Worm (Caenorhabditis elegans) whole organism, L1 larva: ENCODE measurements around the gene C25H3.3.

ENCODE experiments used
- C16A3.4 ChIP-seq: fragments of 150-350 bp; optimal IDR thresholded peaks from 2 replicates; lab custom pipeline; 2014; ENCODE audit warnings: missing biosample characterization, missing genetic modification characterization
- aha-1 ChIP-seq: fragments of 150-350 bp; optimal IDR thresholded peaks from 2 replicates; lab custom pipeline; 2014; ENCODE audit warnings: missing biosample characterization, missing genetic modification characterization
- aly-2 ChIP-seq: fragments of 150-350 bp; optimal IDR thresholded peaks from 2 replicates; lab custom pipeline; 2014; ENCODE audit warnings: missing biosample characterization, missing genetic modification characterization
- blmp-1 ChIP-seq: fragments of 150-350 bp; optimal IDR thresholded peaks from 2 replicates; lab custom pipeline; 2014; ENCODE audit warnings: missing biosample characterization, missing genetic modification characterization
- ceh-63 ChIP-seq: fragments of 200-800 bp; sonication (Bioruptor generic); optimal IDR thresholded peaks from 2 replicates; lab custom pipeline; 2018; ENCODE audit warnings: mild to moderate bottlenecking, missing genetic modification characterization, missing compliant biosample characterization
- ceh-88 ChIP-seq: fragments of 200-800 bp; sonication (Bioruptor generic); IDR thresholded peaks from 2 replicates; pipeline ENCODE4 v1.3.6; 2022; ENCODE audit warnings: missing genetic modification characterization, missing compliant biosample characterization
- ceh-90 ChIP-seq: sonication (generic microtip); optimal IDR thresholded peaks from 2 replicates; lab custom pipeline; 2016; ENCODE audit warnings: missing genetic modification characterization, missing compliant biosample characterization
- egl-13 ChIP-seq: sonication (generic microtip); optimal IDR thresholded peaks from 2 replicates; lab custom pipeline; 2016; ENCODE audit warnings: missing genotype, missing genetic modification reagents, missing genetic modification characterization, missing compliant biosample characterization
- egl-27 ChIP-seq, 2 experiments: fragments of 150-350 bp in 1 of 2; sonication (generic microtip); optimal IDR thresholded peaks; 3 replicates each; lab custom pipeline; 2017 to 2018; ENCODE audit warnings: missing biosample characterization in 2 of 2, missing genetic modification characterization in 2 of 2, missing genetic modification reagents in 2 of 2
- elt-2 ChIP-seq: sonication (generic microtip); optimal IDR thresholded peaks from 2 replicates; lab custom pipeline; 2016; ENCODE audit warnings: missing genetic modification characterization, mild to moderate bottlenecking, inconsistent platforms, missing compliant biosample characterization, missing genetic modification reagents
- ets-5 ChIP-seq: fragments of 200-800 bp; sonication (Bioruptor generic); IDR thresholded peaks from 2 replicates; pipeline ENCODE4 v1.3.6; 2022; ENCODE audit warnings: missing genetic modification characterization, missing compliant biosample characterization
- fkh-4 ChIP-seq: sonication (generic microtip); optimal IDR thresholded peaks from 2 replicates; lab custom pipeline; 2016; ENCODE audit warnings: missing compliant biosample characterization, missing genetic modification characterization, borderline replicate concordance
- fkh-8 ChIP-seq: sonication (generic microtip); optimal IDR thresholded peaks from 2 replicates; lab custom pipeline; 2016; ENCODE audit warnings: mild to moderate bottlenecking, missing genetic modification characterization, missing compliant biosample characterization
- fos-1 ChIP-seq: fragments of 150-350 bp; optimal IDR thresholded peaks from 2 replicates; lab custom pipeline; 2014; ENCODE audit warnings: missing biosample characterization, missing genetic modification characterization
- hlh-4 ChIP-seq: sonication (generic microtip); optimal IDR thresholded peaks from 2 replicates; lab custom pipeline; 2016; ENCODE audit warnings: mild to moderate bottlenecking, missing genetic modification characterization, missing compliant biosample characterization
- irx-1 ChIP-seq: sonication (generic microtip); optimal IDR thresholded peaks from 2 replicates; lab custom pipeline; 2016; ENCODE audit warnings: missing genetic modification characterization, missing compliant biosample characterization
- lin-15B ChIP-seq: fragments of 150-350 bp; sonication (generic microtip); optimal IDR thresholded peaks from 3 replicates; lab custom pipeline; 2014; ENCODE audit warnings: missing biosample characterization, missing genetic modification characterization
- mep-1 ChIP-seq: fragments of 150-350 bp; optimal IDR thresholded peaks from 2 replicates; lab custom pipeline; 2014; ENCODE audit warnings: missing biosample characterization, missing genetic modification characterization
- nhr-237 ChIP-seq: fragments of 150-350 bp; optimal IDR thresholded peaks from 2 replicates; lab custom pipeline; 2014; ENCODE audit warnings: missing biosample characterization, missing genetic modification characterization
- nhr-28 ChIP-seq: fragments of 150-350 bp; optimal IDR thresholded peaks from 2 replicates; lab custom pipeline; 2014; ENCODE audit warnings: missing biosample characterization, missing genetic modification characterization
- nhr-76 ChIP-seq: sonication (generic microtip); optimal IDR thresholded peaks from 2 replicates; lab custom pipeline; 2017; ENCODE audit warnings: missing biosample characterization, missing genetic modification characterization
- nhr-84 ChIP-seq: sonication (generic microtip); optimal IDR thresholded peaks from 2 replicates; lab custom pipeline; 2017; ENCODE audit warnings: missing biosample characterization, missing genetic modification characterization
- nhr-85 ChIP-seq: sonication (generic microtip); peaks from one replicate; lab custom pipeline; 2016; ENCODE audit warnings: missing genetic modification characterization, inconsistent platforms, missing compliant biosample characterization
- nhr-90 ChIP-seq: sonication (generic microtip); optimal IDR thresholded peaks from 2 replicates; lab custom pipeline; 2016; ENCODE audit warnings: mild to moderate bottlenecking, missing genetic modification characterization, missing compliant biosample characterization; ENCODE audit not compliant: poor library complexity
- pax-3 ChIP-seq: fragments of 200-800 bp; sonication (Bioruptor generic); optimal IDR thresholded peaks from 2 replicates; lab custom pipeline; 2018; ENCODE audit warnings: mild to moderate bottlenecking, missing genetic modification characterization, moderate library complexity, missing compliant biosample characterization
- rnt-1 ChIP-seq: sonication (generic microtip); optimal IDR thresholded peaks from 2 replicates; lab custom pipeline; 2016; ENCODE audit warnings: mild to moderate bottlenecking, missing genetic modification characterization, moderate library complexity, missing compliant biosample characterization
- snpc-4 ChIP-seq: fragments of 150-350 bp; optimal IDR thresholded peaks from 2 replicates; lab custom pipeline; 2014; ENCODE audit warnings: missing biosample characterization, missing genetic modification characterization
- sox-4 ChIP-seq: sonication (generic microtip); optimal IDR thresholded peaks from 2 replicates; lab custom pipeline; 2016; ENCODE audit warnings: missing genetic modification characterization, missing compliant biosample characterization
- swsn-7 ChIP-seq: sonication (generic microtip); optimal IDR thresholded peaks from 2 replicates; lab custom pipeline; 2016; ENCODE audit warnings: missing genetic modification characterization, missing compliant biosample characterization
- tbx-2 ChIP-seq: sonication (generic microtip); optimal IDR thresholded peaks from 2 replicates; lab custom pipeline; 2016; ENCODE audit warnings: missing genetic modification characterization, missing compliant biosample characterization
- unc-130 ChIP-seq: fragments of 150-350 bp; optimal IDR thresholded peaks from 2 replicates; lab custom pipeline; 2017; ENCODE audit warnings: missing biosample characterization, missing genetic modification characterization, inconsistent platforms
- unc-62 ChIP-seq: fragments of 150-350 bp; optimal IDR thresholded peaks from 2 replicates; lab custom pipeline; 2014; ENCODE audit warnings: missing biosample characterization, missing genetic modification reagents, missing genetic modification characterization
- unc-86 ChIP-seq: sonication (generic microtip); optimal IDR thresholded peaks from 2 replicates; lab custom pipeline; 2016; ENCODE audit warnings: missing genetic modification characterization, missing compliant biosample characterization
- unc-98 ChIP-seq: fragments of 200-800 bp; sonication (Bioruptor generic); IDR thresholded peaks from 2 replicates; pipeline ENCODE4 v1.3.6; 2022; ENCODE audit warnings: missing genetic modification characterization, missing compliant biosample characterization
- vab-15 ChIP-seq: sonication (generic microtip); optimal IDR thresholded peaks from 2 replicates; lab custom pipeline; 2017; ENCODE audit warnings: missing genotype, mild to moderate bottlenecking, missing genetic modification characterization, missing compliant biosample characterization
- zag-1 ChIP-seq: fragments of 150-350 bp; optimal IDR thresholded peaks from 2 replicates; lab custom pipeline; 2014; ENCODE audit warnings: missing biosample characterization, missing genetic modification characterization
- ztf-11 ChIP-seq, 2 experiments: sonication (generic microtip); optimal IDR thresholded peaks; 2 replicates each; lab custom pipeline; 2016 to 2017; ENCODE audit warnings: missing genetic modification characterization in 2 of 2, missing biosample characterization in 1 of 2, missing compliant biosample characterization in 1 of 2

The C25H3.3 gene

DNA sequence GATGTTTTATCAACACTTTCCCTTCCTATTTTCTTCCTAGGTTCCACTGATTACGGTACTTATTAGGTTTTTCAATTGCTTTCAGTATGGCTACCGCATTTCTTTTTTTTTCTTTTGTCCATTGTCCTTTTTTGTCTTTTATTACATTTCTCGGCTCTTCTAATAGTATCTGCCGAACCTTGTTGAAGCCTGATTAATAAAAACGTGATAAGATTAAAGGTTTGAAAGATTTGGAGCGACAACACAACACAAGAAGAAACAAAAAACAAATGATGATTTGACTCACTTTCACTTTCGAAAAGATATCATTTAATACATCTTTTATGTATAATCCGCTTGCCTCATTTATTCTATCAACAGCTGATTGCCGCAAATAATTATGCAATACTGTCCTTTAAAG lies 29.0 kb upstream of the C25H3.3 start, which contains the start of gene C25H3.15:
TSS of gene C25H3.15 (plus strand) at position 301 of the 400 bp plus-strand sequence.
- TF ChIP-seq nhr-90 (tag; lab: Kevin White, UChicago) (no peak), unc-98 (GFP tag; lab: Robert Waterston, UW) (no peak), nhr-84 (tag; lab: Kevin White, UChicago) (no peak), egl-27 (tag; optimal IDR thresholded peaks at IDR 0.05; lab: Kevin White, UChicago) (no peak), ets-5 (GFP tag; lab: Robert Waterston, UW) (no peak), nhr-76 (tag; lab: Kevin White, UChicago) (no peak)

DNA sequence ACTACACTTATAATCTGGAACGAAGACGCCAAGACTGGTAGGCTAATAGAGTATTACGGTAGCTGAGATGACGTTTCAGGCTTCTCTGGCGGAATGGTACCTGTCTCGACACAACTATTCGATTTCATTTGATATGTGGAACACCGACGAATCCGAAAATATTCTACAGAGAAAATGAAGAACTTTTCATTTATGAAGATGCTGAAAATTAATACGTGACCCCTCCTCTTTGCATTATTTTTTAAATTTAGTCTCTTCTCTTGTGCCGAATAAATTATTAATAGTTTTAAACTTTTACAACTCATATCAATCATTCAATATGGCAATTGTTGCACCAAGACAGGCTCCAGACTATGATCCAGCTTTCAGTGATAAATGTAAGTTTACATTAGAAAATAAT lies 28.0 kb upstream of the C25H3.3 start, which contains the start of gene C25H3.16:
TSS of gene C25H3.16 (plus strand) at position 301 of the 400 bp plus-strand sequence.
- TF ChIP-seq aha-1 (tag; lab: Kevin White, UChicago) (no peak), nhr-237 (tag; lab: Kevin White, UChicago) (no peak), zag-1 (tag; lab: Kevin White, UChicago) (no peak), nhr-28 (no peak), sox-4 (tag; lab: Kevin White, UChicago) (no peak), egl-27 (tag; optimal IDR thresholded peaks at IDR 0.05; lab: Kevin White, UChicago) (no peak), swsn-7 (tag; lab: Kevin White, UChicago) (no peak)
- TF ChIP-seq, all 84 proteins: peak for 0

DNA sequence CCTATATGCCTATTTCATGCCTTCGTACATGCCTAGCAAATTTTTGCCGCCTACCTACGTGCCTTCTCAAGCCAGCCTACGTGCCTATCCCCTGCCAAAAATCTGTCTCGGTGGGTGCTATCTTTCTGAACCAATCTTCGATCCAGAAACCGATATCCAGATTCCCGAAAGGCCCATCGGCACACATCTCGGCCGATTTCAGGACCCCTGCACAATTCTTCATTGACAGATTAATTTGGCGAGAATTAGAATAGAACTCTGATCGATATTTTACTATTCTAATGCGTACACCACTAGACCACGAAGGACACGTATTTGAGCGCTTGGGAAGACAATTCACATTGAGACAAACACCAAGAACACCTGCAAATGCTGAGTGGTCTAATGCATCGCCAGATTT lies 26.5 kb upstream of the C25H3.3 start:
- TF ChIP-seq egl-27 (tag; optimal IDR thresholded peaks at IDR 0.05; lab: Kevin White, UChicago) (no peak), unc-130 (tag; lab: Kevin White, UChicago) (no peak), rnt-1 (tag; lab: Kevin White, UChicago) (no peak), elt-2 (tag; lab: Kevin White, UChicago) (no peak), mep-1 (no peak), snpc-4 (tag; lab: Kevin White, UChicago) (no peak), lin-15B (tag; lab: Kevin White, UChicago) (no peak), ceh-63 (no peak), ceh-90 (tag; lab: Kevin White, UChicago) (no peak), ztf-11 (tag; optimal IDR thresholded peaks at IDR 0.05; lab: Kevin White, UChicago) (no peak), pax-3 (tag; lab: Kevin White, UChicago) (no peak), fkh-8 (tag; lab: Kevin White, UChicago) (no peak), fkh-4 (tag; lab: Kevin White, UChicago) (no peak)

DNA sequence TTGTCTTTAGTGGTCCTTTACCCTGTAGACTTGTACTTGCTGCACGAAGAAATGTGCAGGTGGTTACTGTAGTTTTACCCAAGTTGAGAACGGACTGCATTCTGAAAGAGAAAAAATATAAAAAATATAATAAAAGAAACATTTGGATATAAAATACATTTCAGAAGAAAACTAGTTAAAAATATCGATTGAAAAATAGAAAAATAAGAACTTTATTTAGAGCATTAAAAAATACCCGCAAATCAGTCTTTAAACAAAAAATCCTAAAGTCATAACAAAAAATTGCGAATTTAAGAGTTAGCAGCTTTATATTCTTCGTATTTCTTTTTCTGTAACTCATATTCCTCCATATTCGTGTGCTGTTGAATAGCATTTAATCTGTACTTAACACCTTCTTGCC lies 25.2 kb upstream of the C25H3.3 start, which contains the start of gene C25H3.7:
TSS of gene C25H3.7 (minus strand) at position 101 of the 400 bp plus-strand sequence.
- TF ChIP-seq nhr-90 (tag; lab: Kevin White, UChicago), result no peak
- no peak for TF ChIP-seq blmp-1 (tag; lab: Kevin White, UChicago)
- TF ChIP-seq tbx-2 (tag; lab: Kevin White, UChicago), result no peak
- no peak for TF ChIP-seq irx-1 (tag; lab: Kevin White, UChicago)
- no peak for TF ChIP-seq fos-1
- TF ChIP-seq unc-86 (tag; lab: Kevin White, UChicago), result no peak
- TF ChIP-seq egl-13 (tag; lab: Kevin White, UChicago), result no peak
- no peak for TF ChIP-seq ceh-88 (GFP tag; lab: Robert Waterston, UW)
- no peak for TF ChIP-seq vab-15 (tag; lab: Kevin White, UChicago)
- TF ChIP-seq C16A3.4 (tag; lab: Kevin White, UChicago), result no peak
- TF ChIP-seq aly-2 (tag; lab: Kevin White, UChicago), result no peak
- TF ChIP-seq nhr-85, result no peak
- no peak for TF ChIP-seq hlh-4
- no peak for TF ChIP-seq nhr-28
- no peak for TF ChIP-seq unc-62 (GFP tag; lab: Kevin White, UChicago)
- no peak for TF ChIP-seq mep-1
